Fruit fly (Drosophila melanogaster): ENCODE measurements around the gene ppk24.

dm6 chr3R:31232236-31232635, 33.3 kb upstream of the ppk24 start, which contains the start of gene CG15563:
- no peak for TF ChIP-seq h (optimal IDR thresholded peaks at IDR 0.05)
- TF ChIP-seq psq (optimal IDR thresholded peaks at IDR 0.05): no peak
- no peak for TF ChIP-seq Sin3A (optimal IDR thresholded peaks at IDR 0.05)
- TF ChIP-seq Myc (optimal IDR thresholded peaks at IDR 0.05): no peak
- no peak for TF ChIP-seq ttk (optimal IDR thresholded peaks at IDR 0.05)
- TF ChIP-seq insv (optimal IDR thresholded peaks at IDR 0.05): no peak
